Worm (Caenorhabditis elegans): Measurements from ENCODE around the gene F43B10.1.
A peak's percentile ranks its signal among the peaks of the same experiment; 100 is the strongest.

- TF ChIP-seq ztf-23 (GFP tag; IDR thresholded peaks at IDR 0.05) (no peak), flt-1 (GFP tag; IDR thresholded peaks at IDR 0.05) (no peak), ref-1 (GFP tag; conservative IDR thresholded peaks at IDR 0.05) (0 out of 2 replicates have a peak, but pooled peaks have one; percentile 11)
Measured at ce11 chrX:16614094-16614493, 48.5 kb downstream of the F43B10.1 start.
